Fruit fly (Drosophila melanogaster) whole organism, embryonic: Measurements from ENCODE around the gene LPCAT.

Experiments
- Ada2b ChIP-seq: fragments of 200-800 bp; sonication (Bioruptor generic); IDR thresholded peaks from 2 replicates; pipeline ENCODE4 v1.3.6; 2022; ENCODE audit warnings: missing biosample characterization, missing genetic modification characterization
- Adf1 ChIP-seq: fragments of 200-800 bp; sonication (Bioruptor generic); IDR thresholded peaks from 2 replicates; pipeline ENCODE4 v1.3.6; 2022; ENCODE audit warnings: missing biosample characterization, missing genetic modification characterization
- Awh ChIP-seq: fragments of 200-800 bp; sonication (Bioruptor generic); IDR thresholded peaks from 2 replicates; pipeline ENCODE4, ENCODE4 v1.3.6; 2022; ENCODE audit warnings: missing biosample characterization, missing genetic modification characterization
- B-H1 ChIP-seq: fragments of 200-800 bp; sonication (Bioruptor generic); IDR thresholded peaks from 3 replicates; pipeline ENCODE4 v1.3.6; 2022; ENCODE audit warnings: missing biosample characterization, missing genetic modification characterization
- CG10147 ChIP-seq: fragments of 200-800 bp; sonication (Bioruptor generic); optimal IDR thresholded peaks from 2 replicates; lab custom pipeline; 2019; ENCODE audit warnings: missing biosample characterization, mild to moderate bottlenecking, missing genetic modification characterization, moderate library complexity
- CG11085 ChIP-seq: fragments of 200-800 bp; sonication (Bioruptor generic); IDR thresholded peaks from 2 replicates; pipeline ENCODE4 v1.3.6; 2022; ENCODE audit warnings: missing biosample characterization, missing genetic modification characterization
- CG12104 ChIP-seq: fragments of 200-800 bp; sonication (Bioruptor generic); optimal IDR thresholded peaks from 3 replicates; lab custom pipeline; 2016; ENCODE audit warnings: missing biosample characterization, missing genetic modification characterization
- CG12236 ChIP-seq: fragments of 200-800 bp; sonication (Bioruptor generic); optimal IDR thresholded peaks from 2 replicates; lab custom pipeline; 2016; ENCODE audit warnings: missing biosample characterization, missing genetic modification characterization
- CG12942 ChIP-seq: fragments of 200-800 bp; sonication (Bioruptor generic); optimal IDR thresholded peaks from 3 replicates; lab custom pipeline; 2016; ENCODE audit warnings: missing biosample characterization, missing genetic modification characterization
- CG13624 ChIP-seq: fragments of 200-800 bp; sonication (Bioruptor generic); optimal IDR thresholded peaks from 2 replicates; lab custom pipeline; 2016; ENCODE audit warnings: missing biosample characterization, missing genetic modification characterization
- CG15601 ChIP-seq: fragments of 200-800 bp; sonication (Bioruptor generic); optimal IDR thresholded peaks from 3 replicates; lab custom pipeline; 2019; ENCODE audit warnings: missing biosample characterization, mild to moderate bottlenecking, missing genetic modification characterization, moderate library complexity
- CG16863 ChIP-seq: fragments of 200-800 bp; sonication (Bioruptor generic); optimal IDR thresholded peaks from 3 replicates; lab custom pipeline; 2016; ENCODE audit warnings: missing biosample characterization, missing genetic modification characterization
- CG17186 ChIP-seq: fragments of 200-800 bp; sonication (Bioruptor generic); optimal IDR thresholded peaks from 3 replicates; lab custom pipeline; 2017; ENCODE audit warnings: missing biosample characterization, missing genetic modification reagents, missing genetic modification characterization
- CG18619 ChIP-seq: fragments of 200-800 bp; sonication (Bioruptor generic); optimal IDR thresholded peaks from 3 replicates; lab custom pipeline; 2017; ENCODE audit warnings: missing biosample characterization, mild to moderate bottlenecking, missing genetic modification characterization
- CG2129 ChIP-seq: fragments of 200-800 bp; sonication (Bioruptor generic); IDR thresholded peaks from 2 replicates; pipeline ENCODE4 v1.3.6; 2022; ENCODE audit warnings: missing biosample characterization, missing genetic modification characterization; ENCODE audit not compliant: partially characterized antibody
- CG2199 ChIP-seq: fragments of 200-800 bp; sonication (Bioruptor generic); IDR thresholded peaks from 3 replicates; pipeline ENCODE4 v1.3.6; 2022; ENCODE audit warnings: missing biosample characterization, missing genetic modification characterization
- CG2875 ChIP-seq: fragments of 200-800 bp; sonication (Bioruptor generic); optimal IDR thresholded peaks from 2 replicates; lab custom pipeline; 2017; ENCODE audit warnings: missing biosample characterization, mild to moderate bottlenecking, missing genetic modification characterization, missing genetic modification reagents
- CG34422 ChIP-seq: fragments of 200-800 bp; sonication (Bioruptor generic); IDR thresholded peaks from 3 replicates; pipeline ENCODE4 v1.3.6; 2022; ENCODE audit warnings: missing biosample characterization, missing genetic modification characterization
- CG3847 ChIP-seq: fragments of 200-800 bp; sonication (Bioruptor generic); IDR thresholded peaks from 2 replicates; pipeline ENCODE4 v1.3.6; 2022; ENCODE audit warnings: missing biosample characterization, missing genetic modification characterization
- CG43689 ChIP-seq: fragments of 200-800 bp; sonication (Bioruptor generic); IDR thresholded peaks from 2 replicates; pipeline ENCODE4 v1.3.6; 2022; ENCODE audit warnings: missing biosample characterization, missing genetic modification characterization
- CG6254 ChIP-seq: fragments of 200-800 bp; sonication (Bioruptor generic); optimal IDR thresholded peaks from 3 replicates; lab custom pipeline; 2017; ENCODE audit warnings: mild to moderate bottlenecking, missing biosample characterization, missing genetic modification reagents, missing genetic modification characterization
- CG7271 ChIP-seq: fragments of 200-800 bp; sonication (Bioruptor generic); optimal IDR thresholded peaks from 2 replicates; lab custom pipeline; 2018; ENCODE audit warnings: missing biosample characterization, mild to moderate bottlenecking, missing genetic modification characterization, moderate library complexity
- CG8359 ChIP-seq: fragments of 200-800 bp; sonication (Bioruptor generic); optimal IDR thresholded peaks from 2 replicates; lab custom pipeline; 2017; ENCODE audit warnings: missing biosample characterization, mild to moderate bottlenecking, missing genetic modification characterization, borderline replicate concordance
- CG9437 ChIP-seq: fragments of 200-800 bp; sonication (Bioruptor generic); optimal IDR thresholded peaks from 2 replicates; lab custom pipeline; 2018; ENCODE audit warnings: missing biosample characterization, mild to moderate bottlenecking, missing genetic modification characterization
- D19B ChIP-seq: fragments of 200-800 bp; sonication (Bioruptor generic); optimal IDR thresholded peaks from 2 replicates; lab custom pipeline; 2017; ENCODE audit warnings: missing biosample characterization, mild to moderate bottlenecking, missing genetic modification characterization
- Fer1 ChIP-seq: fragments of 200-800 bp; sonication (Bioruptor generic); optimal IDR thresholded peaks from 2 replicates; lab custom pipeline; 2017; ENCODE audit warnings: missing biosample characterization, mild to moderate bottlenecking, missing genetic modification characterization
- GATAe ChIP-seq: fragments of 200-800 bp; sonication (Bioruptor generic); conservative IDR thresholded peaks from 2 replicates; pipeline ENCODE4 v1.3.6; 2022; ENCODE audit warnings: missing biosample characterization, missing genetic modification characterization
- Jarid2 ChIP-seq: fragments of 200-800 bp; sonication (Bioruptor generic); optimal IDR thresholded peaks from 3 replicates; lab custom pipeline; 2017; ENCODE audit warnings: mild to moderate bottlenecking, missing biosample characterization, missing genetic modification reagents, missing genetic modification characterization
- Poxn ChIP-seq: fragments of 200-800 bp; sonication (Bioruptor generic); IDR thresholded peaks from 2 replicates; pipeline ENCODE4 v1.3.6; 2022; ENCODE audit warnings: missing biosample characterization, missing genetic modification characterization
- Side ChIP-seq: fragments of 200-800 bp; sonication (Bioruptor generic); optimal IDR thresholded peaks from 2 replicates; lab custom pipeline; 2016; ENCODE audit warnings: missing biosample characterization, missing genetic modification characterization
- Xbp1 ChIP-seq: fragments of 200-800 bp; sonication (Bioruptor generic); optimal IDR thresholded peaks from 3 replicates; lab custom pipeline; 2016; ENCODE audit warnings: missing biosample characterization, mild to moderate bottlenecking, missing genetic modification characterization
- bbx ChIP-seq: fragments of 200-800 bp; sonication (Bioruptor generic); IDR thresholded peaks from 2 replicates; pipeline ENCODE4 v1.3.6; 2022; ENCODE audit warnings: missing biosample characterization, missing genetic modification characterization; ENCODE audit not compliant: partially characterized antibody
- chm ChIP-seq: fragments of 200-800 bp; sonication (Bioruptor generic); IDR thresholded peaks from 2 replicates; pipeline ENCODE4 v1.3.6; 2022; ENCODE audit warnings: missing biosample characterization, missing genetic modification characterization
- corto ChIP-seq: fragments of 200-800 bp; sonication (Bioruptor generic); optimal IDR thresholded peaks from 2 replicates; lab custom pipeline; 2016; ENCODE audit warnings: missing biosample characterization, mild to moderate bottlenecking, missing genetic modification characterization, moderate library complexity
- dan ChIP-seq: fragments of 200-800 bp; sonication (Bioruptor generic); IDR thresholded peaks from 2 replicates; pipeline ENCODE4 v1.3.6; 2022; ENCODE audit warnings: missing biosample characterization, missing genetic modification characterization
- ems ChIP-seq: fragments of 200-800 bp; sonication (Bioruptor generic); optimal IDR thresholded peaks from 3 replicates; lab custom pipeline; 2016; ENCODE audit warnings: missing biosample characterization, missing genetic modification characterization
- grau ChIP-seq: fragments of 200-800 bp; optimal IDR thresholded peaks from 3 replicates; lab custom pipeline; 2019; ENCODE audit warnings: missing biosample characterization, mild to moderate bottlenecking, missing genetic modification characterization, moderate library complexity
- gsb ChIP-seq: fragments of 200-800 bp; sonication (Bioruptor generic); IDR thresholded peaks from 2 replicates; pipeline ENCODE4 v1.3.6; 2022; ENCODE audit warnings: missing biosample characterization, missing genetic modification characterization
- ham ChIP-seq: fragments of 200-800 bp; sonication (Bioruptor generic); IDR thresholded peaks from 2 replicates; pipeline ENCODE4 v1.3.6; 2022; ENCODE audit warnings: missing biosample characterization, missing genetic modification characterization
- hbn ChIP-seq: fragments of 200-800 bp; sonication (Bioruptor generic); IDR thresholded peaks from 2 replicates; pipeline ENCODE4 v1.3.6; 2022; ENCODE audit warnings: missing biosample characterization, missing genetic modification characterization; ENCODE audit not compliant: partially characterized antibody
- lov ChIP-seq, 2 experiments: fragments of 200-800 bp in 1 of 2; fragments of >200 bp in 1 of 2; sonication (Bioruptor generic) in 1 of 2; IDR thresholded peaks in 1 of 2; optimal IDR thresholded peaks in 1 of 2; 2 replicates in 1 of 2; 3 replicates in 1 of 2; pipeline versions ENCODE4 v1.3.6 to Lab custom; 2017 to 2022; ENCODE audit warnings: missing biosample characterization in 1 of 2, missing genetic modification characterization in 1 of 2
- nom ChIP-seq: fragments of 200-800 bp; sonication (Bioruptor generic); optimal IDR thresholded peaks from 2 replicates; lab custom pipeline; 2017; ENCODE audit warnings: missing biosample characterization, missing genetic modification characterization, mild to moderate bottlenecking, moderate library complexity, missing genetic modification reagents
- schlank ChIP-seq: fragments of 200-800 bp; sonication (Bioruptor generic); optimal IDR thresholded peaks from 2 replicates; lab custom pipeline; 2018; ENCODE audit warnings: missing biosample characterization, mild to moderate bottlenecking, missing genetic modification characterization
- slbo ChIP-seq: fragments of 200-800 bp; sonication (Bioruptor generic); IDR thresholded peaks from 2 replicates; pipeline ENCODE4 v1.3.6; 2022; ENCODE audit warnings: missing biosample characterization, missing genetic modification characterization
- tio ChIP-seq: fragments of 200-800 bp; sonication (Bioruptor generic); optimal IDR thresholded peaks from 2 replicates; lab custom pipeline; 2017; ENCODE audit warnings: missing biosample characterization, missing genetic modification characterization, inconsistent platforms
- unc-4 ChIP-seq: fragments of 200-800 bp; sonication (Bioruptor generic); IDR thresholded peaks from 2 replicates; pipeline ENCODE4 v1.3.6; 2022; ENCODE audit warnings: missing biosample characterization, missing genetic modification characterization; ENCODE audit not compliant: partially characterized antibody
- vnd ChIP-seq: fragments of 200-800 bp; sonication (Bioruptor generic); IDR thresholded peaks from 3 replicates; pipeline ENCODE4 v1.3.6; 2022; ENCODE audit warnings: missing biosample characterization, missing genetic modification characterization; ENCODE audit not compliant: partially characterized antibody

LPCAT gene

DNA sequence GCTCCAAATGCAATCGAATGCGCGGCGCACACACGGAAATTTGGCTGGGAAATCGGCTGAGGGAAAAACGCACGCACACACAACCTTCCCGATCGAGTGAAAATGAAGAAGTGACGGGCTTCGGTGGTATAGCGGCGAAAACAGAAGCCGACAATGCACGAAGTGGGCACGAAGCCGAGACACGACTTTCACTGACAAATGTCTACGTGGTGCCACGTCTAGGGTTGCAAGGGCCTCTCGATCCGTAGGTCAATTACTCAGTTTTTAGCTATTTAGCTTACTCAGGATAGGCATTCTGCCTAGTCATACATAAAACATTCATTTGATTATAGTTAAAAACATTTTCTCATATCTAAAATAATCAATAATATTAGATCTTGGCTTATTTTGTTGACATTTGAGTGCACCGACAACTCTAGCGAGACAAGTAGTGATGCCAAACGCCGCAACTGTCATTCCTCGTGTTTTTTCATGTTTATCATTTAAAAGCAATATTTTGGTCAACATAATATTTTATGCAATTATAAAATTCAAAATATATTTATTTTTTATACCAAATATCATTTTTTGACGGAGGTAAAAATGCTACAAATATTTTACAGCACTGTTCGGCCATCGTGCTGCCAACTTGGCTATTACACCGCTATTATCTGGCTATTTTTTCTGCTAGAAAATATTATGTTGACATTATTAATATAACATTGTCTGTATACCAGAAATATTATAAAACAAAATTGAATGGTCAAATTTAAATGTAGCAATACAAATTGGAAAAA is 26.1 kb downstream of the LPCAT start (continued):
- peak; percentile 63; the same call in 1 of the 2 replicates for TF ChIP-seq CG43689
- TF ChIP-seq CG34422 (GFP tag; lab: Robert Waterston, UW) = peak; percentile 89
- peak; percentile 55; the same call in 1 of the 2 replicates for TF ChIP-seq CG11085 (GFP tag; lab: Robert Waterston, UW)
- TF ChIP-seq Xbp1 (GFP tag; lab: Kevin White, UChicago) = peak; percentile 94
- peak; percentile 76 for TF ChIP-seq chm (GFP tag; lab: Robert Waterston, UW)
- peak; percentile 61 for TF ChIP-seq gsb (GFP tag; lab: Robert Waterston, UW)
- peak; percentile 72 for TF ChIP-seq corto (GFP tag; lab: Kevin White, UChicago)
- peak; percentile 72 for TF ChIP-seq CG12942 (GFP tag; lab: Kevin White, UChicago)
- 0 out of 2 replicates have a peak, but pooled peaks have one; percentile 53 for TF ChIP-seq ham (GFP tag; lab: Robert Waterston, UW)
- peak; percentile 89 for TF ChIP-seq grau (tag; lab: Kevin White, UChicago)
- peak; percentile 74 for TF ChIP-seq Jarid2 (GFP tag; lab: Kevin White, UChicago)
- peak; percentile 61; the same call in 1 of the 3 replicates for TF ChIP-seq CG2199 (GFP tag; lab: Robert Waterston, UW)
- TF ChIP-seq ems (GFP tag; lab: Kevin White, UChicago) = peak; percentile 77
- TF ChIP-seq tio (GFP tag; lab: Kevin White, UChicago) = peak; percentile 84
- TF ChIP-seq B-H1 (GFP tag; lab: Robert Waterston, UW) = peak; percentile 78; the same call in 2 of the 3 replicates
- TF ChIP-seq CG13624 (GFP tag; lab: Kevin White, UChicago) = peak; percentile 72
- peak; percentile 77 for TF ChIP-seq CG6254 (GFP tag; lab: Kevin White, UChicago)
- no peak for TF ChIP-seq hbn
- peak; percentile 81 for TF ChIP-seq Ada2b (GFP tag; lab: Robert Waterston, UW)
- TF ChIP-seq Adf1 = peak; percentile 56; the same call in 1 of the 2 replicates
- peak; percentile 75 for TF ChIP-seq CG2875 (GFP tag; lab: Kevin White, UChicago)
- TF ChIP-seq slbo (GFP tag; lab: Robert Waterston, UW) = peak; percentile 91
- no peak for TF ChIP-seq CG2129
- TF ChIP-seq GATAe (GFP tag; lab: Robert Waterston, UW) = peak; percentile 43; the same call in 1 of the 2 replicates
- TF ChIP-seq CG17186 (GFP tag; lab: Kevin White, UChicago) = peak; percentile 64
- peak; percentile 59 for TF ChIP-seq Side (GFP tag; lab: Kevin White, UChicago)
- peak; percentile 86 for TF ChIP-seq CG18619 (GFP tag; lab: Kevin White, UChicago)
- TF ChIP-seq CG3847 = peak; percentile 89
- peak; percentile 70 for TF ChIP-seq CG8359 (GFP tag; lab: Kevin White, UChicago)
- TF ChIP-seq Awh (GFP tag; lab: Robert Waterston, UW) = peak; percentile 84
- TF ChIP-seq CG12236 (GFP tag; lab: Kevin White, UChicago) = peak; percentile 63
- TF ChIP-seq CG16863 (GFP tag; lab: Kevin White, UChicago) = peak; percentile 55
- TF ChIP-seq Poxn = no peak
- peak; percentile 65 for TF ChIP-seq D19B (GFP tag; lab: Kevin White, UChicago)
- peak; percentile 74 for TF ChIP-seq CG9437 (GFP tag; lab: Kevin White, UChicago)
- peak; percentile 43; the same call in 1 of the 2 replicates for TF ChIP-seq bbx
- TF ChIP-seq Fer1 (GFP tag; lab: Kevin White, UChicago) = peak; percentile 89
- peak; percentile 79 for TF ChIP-seq CG15601 (tag; lab: Kevin White, UChicago)
- TF ChIP-seq nom (GFP tag; lab: Kevin White, UChicago) = peak; percentile 81
- TF ChIP-seq dan = no peak; the same call in 1 of the 2 replicates
- TF ChIP-seq vnd (GFP tag; lab: Robert Waterston, UW) = 0 out of 3 replicates have a peak, but pooled peaks have one; percentile 46
- TF ChIP-seq CG12104 (GFP tag; lab: Kevin White, UChicago) = peak; percentile 79
- no peak for TF ChIP-seq lov (optimal IDR thresholded peaks at IDR 0.05; lab: Kevin White, UChicago)
- TF ChIP-seq lov (GFP tag; IDR thresholded peaks at IDR 0.05; lab: Robert Waterston, UW) = peak; percentile 84
- peak; percentile 75 for TF ChIP-seq CG10147 (GFP tag; lab: Kevin White, UChicago)
- TF ChIP-seq schlank = peak; percentile 84
- TF ChIP-seq unc-4 (GFP tag; lab: Robert Waterston, UW) = 0 out of 2 replicates have a peak, but pooled peaks have one; percentile 19
- peak; percentile 71 for TF ChIP-seq CG7271 (tag; lab: Kevin White, UChicago)
